Worm (Caenorhabditis elegans): ENCODE data around the gene rps-21.

Gene rps-21

DNA sequence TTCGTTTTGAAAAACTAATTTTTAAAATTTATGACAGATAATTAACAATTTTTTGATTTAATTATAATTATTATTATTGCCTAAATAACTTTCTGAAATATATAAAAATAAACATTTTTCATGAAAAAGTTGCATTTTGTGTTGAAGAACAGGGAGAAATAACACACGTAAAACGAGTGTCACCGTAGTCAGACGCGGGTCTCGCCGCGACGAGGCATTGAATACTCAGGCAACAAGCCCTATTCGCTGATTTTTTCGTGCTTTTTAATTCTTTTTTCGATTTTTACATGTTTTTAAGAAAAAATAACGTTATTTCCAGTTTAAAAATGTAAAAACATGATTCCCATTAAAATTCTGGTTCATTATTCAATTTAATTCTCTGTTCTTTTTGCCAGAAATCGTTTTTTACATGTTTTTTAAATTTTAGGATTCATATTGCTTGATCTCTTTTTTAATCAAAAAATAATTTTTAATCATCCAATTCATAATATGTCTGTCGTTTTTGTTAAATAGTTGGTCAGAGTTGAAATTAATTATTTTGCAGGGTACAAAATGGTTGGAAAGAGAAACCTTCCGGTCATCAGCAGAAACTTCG is 18.6 kb upstream of the rps-21 start, which contains the start of gene rpl-6:
TSS of gene rpl-6 (plus strand) at position 545 of the 595 bp plus-strand sequence.
- peak; percentile 52 for TF ChIP-seq ham-2 (GFP tag; optimal IDR thresholded peaks at IDR 0.05)
- TF ChIP-seq ces-1 (GFP tag; optimal IDR thresholded peaks at IDR 0.05), result peak; percentile 64
- peak; percentile 50 for TF ChIP-seq hlh-1 (tag; optimal IDR thresholded peaks at IDR 0.05)
- TF ChIP-seq pha-4 (tag; optimal IDR thresholded peaks at IDR 0.05), result peak; percentile 89
- TF ChIP-seq unc-120 (tag; optimal IDR thresholded peaks at IDR 0.05; ENCODE audit: poor library complexity, severe bottlenecking), result peak; percentile 67
- no peak for TF ChIP-seq tbx-8 (GFP tag; optimal IDR thresholded peaks at IDR 0.05)
- peak; percentile 99 for TF ChIP-seq lsy-2 (tag; optimal IDR thresholded peaks at IDR 0.05)
- peak; percentile 89 for TF ChIP-seq nhr-237 (tag; optimal IDR thresholded peaks at IDR 0.05)
- TF ChIP-seq unc-62 (GFP tag; optimal IDR thresholded peaks at IDR 0.05), result peak; percentile 1
- peak; percentile 99 for TF ChIP-seq mep-1 (tag; optimal IDR thresholded peaks at IDR 0.05)
- TF ChIP-seq bed-3 (GFP tag; optimal IDR thresholded peaks at IDR 0.05), result no peak
- TF ChIP-seq sptf-1 (tag; optimal IDR thresholded peaks at IDR 0.05), result peak; percentile 55
- TF ChIP-seq sem-2 (GFP tag; optimal IDR thresholded peaks at IDR 0.05), result no peak
- TF ChIP-seq mls-2 (tag; optimal IDR thresholded peaks at IDR 0.05), result no peak
- no peak for TF ChIP-seq zip-8 (tag; optimal IDR thresholded peaks at IDR 0.05)
- peak; percentile 75 for TF ChIP-seq ceh-39 (tag; optimal IDR thresholded peaks at IDR 0.05)
- peak; percentile 86 for TF ChIP-seq lin-13 (tag; optimal IDR thresholded peaks at IDR 0.05)
- TF ChIP-seq elt-3 (tag; optimal IDR thresholded peaks at IDR 0.05), result no peak

DNA sequence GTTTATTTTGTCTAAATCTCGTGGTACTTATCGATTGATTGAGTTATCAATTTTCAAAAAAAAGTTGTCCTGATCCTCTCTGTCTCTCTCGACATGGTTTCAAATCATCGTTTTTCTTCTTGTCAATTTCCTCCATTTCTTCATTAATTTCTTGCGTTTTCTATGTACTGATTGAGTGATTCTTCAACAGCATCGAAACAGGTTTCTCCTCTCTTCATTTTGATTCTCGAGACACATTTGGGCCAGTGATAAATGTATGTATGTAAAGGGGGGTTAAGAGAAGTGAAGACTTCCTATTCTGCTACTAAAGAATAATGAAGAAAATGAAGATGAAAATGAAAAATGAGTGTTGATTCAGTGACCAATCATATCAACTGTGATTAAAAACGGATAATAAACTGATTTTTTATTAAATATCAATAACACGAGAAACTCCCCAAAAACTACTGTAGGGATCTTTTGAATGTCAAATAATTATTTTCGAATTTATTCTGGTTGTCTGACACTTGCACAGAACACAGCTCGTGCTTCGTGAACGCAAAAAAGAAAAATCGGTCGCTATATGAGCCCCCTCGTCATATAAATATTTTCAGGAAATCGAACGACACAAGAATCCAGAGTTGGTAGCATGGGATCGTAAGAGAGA is 13.8 kb upstream of the rps-21 start:
- TF ChIP-seq ham-2 (GFP tag; optimal IDR thresholded peaks at IDR 0.05) (no peak), sptf-1 (tag; optimal IDR thresholded peaks at IDR 0.05) (no peak), cnd-1 (tag; optimal IDR thresholded peaks at IDR 0.05) (no peak), ztf-11 (tag; optimal IDR thresholded peaks at IDR 0.05) (no peak), pha-4 (tag; optimal IDR thresholded peaks at IDR 0.05) (no peak), ces-1 (GFP tag; optimal IDR thresholded peaks at IDR 0.05) (no peak), nhr-2 (tag; optimal IDR thresholded peaks at IDR 0.05) (no peak), tbx-8 (GFP tag; optimal IDR thresholded peaks at IDR 0.05) (no peak), nhr-76 (tag; optimal IDR thresholded peaks at IDR 0.05) (no peak), lin-32 (GFP tag; optimal IDR thresholded peaks at IDR 0.05) (no peak), nhr-28 (tag; optimal IDR thresholded peaks at IDR 0.05) (no peak), snpc-4 (tag; optimal IDR thresholded peaks at IDR 0.05) (no peak), M03D4.4 (tag; optimal IDR thresholded peaks at IDR 0.05) (no peak), flh-1 (GFP tag; optimal IDR thresholded peaks at IDR 0.05) (no peak), unc-39 (tag; optimal IDR thresholded peaks at IDR 0.05) (no peak)

DNA sequence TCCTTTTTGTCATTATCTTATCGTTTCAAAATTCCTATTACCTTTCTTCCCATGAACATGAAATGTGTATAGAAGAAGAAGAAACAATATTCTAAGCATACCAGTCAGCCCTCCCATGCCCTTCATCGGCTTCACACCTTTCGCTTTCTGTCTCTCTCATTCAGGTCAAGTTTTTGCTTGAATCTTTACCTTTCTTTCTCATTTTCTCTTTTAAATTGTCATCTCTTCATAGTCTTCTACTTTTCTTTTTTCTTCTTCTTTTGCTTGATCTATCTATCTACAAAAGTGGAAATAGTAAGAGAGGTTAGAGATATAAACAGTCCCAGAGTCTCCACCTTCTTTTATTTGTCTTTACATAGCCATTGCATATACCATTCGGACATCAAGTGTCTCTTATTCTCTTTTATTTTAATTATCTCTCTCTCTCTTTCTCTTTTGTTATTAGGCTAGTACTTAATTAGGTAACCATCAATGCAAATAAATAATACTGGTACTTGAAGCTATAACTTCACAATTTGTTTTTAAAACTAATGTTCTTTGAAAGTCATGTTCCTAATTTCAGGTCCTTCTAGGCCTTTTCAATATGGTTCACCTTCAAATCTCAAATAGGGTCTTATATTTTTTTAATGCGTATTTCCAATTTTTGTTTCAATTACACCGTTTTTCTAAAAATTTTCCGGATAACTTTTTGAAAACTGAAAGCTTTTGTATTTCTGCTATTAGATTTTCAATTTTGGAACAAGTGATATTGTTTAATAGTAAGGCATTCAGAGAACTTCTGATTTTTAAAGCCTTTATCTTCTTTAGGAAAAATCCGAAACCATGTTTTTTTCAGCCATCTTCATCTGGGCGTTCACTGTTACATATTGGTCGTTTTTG is 12.2 kb upstream of the rps-21 start, which contains the start of gene dpy-31:
TSS of gene dpy-31 (plus strand) at position 829 of the 879 bp plus-strand sequence.
- TF ChIP-seq M03D4.4 (tag; optimal IDR thresholded peaks at IDR 0.05) (no peak), unc-39 (tag; optimal IDR thresholded peaks at IDR 0.05) (no peak), blmp-1 (tag; optimal IDR thresholded peaks at IDR 0.05) (peak; percentile 93), tbx-8 (GFP tag; optimal IDR thresholded peaks at IDR 0.05) (no peak), unc-120 (tag; optimal IDR thresholded peaks at IDR 0.05; ENCODE audit: poor library complexity, severe bottlenecking) (no peak), ham-2 (GFP tag; optimal IDR thresholded peaks at IDR 0.05) (peak; percentile 19), nhr-76 (tag; optimal IDR thresholded peaks at IDR 0.05) (no peak), flh-1 (GFP tag; optimal IDR thresholded peaks at IDR 0.05) (no peak), zip-8 (tag; optimal IDR thresholded peaks at IDR 0.05) (no peak), sem-2 (GFP tag; optimal IDR thresholded peaks at IDR 0.05) (no peak), elt-3 (tag; optimal IDR thresholded peaks at IDR 0.05) (peak; percentile 24), bed-3 (GFP tag; optimal IDR thresholded peaks at IDR 0.05) (no peak), drap-1 (GFP tag; optimal IDR thresholded peaks at IDR 0.05) (no peak)

DNA sequence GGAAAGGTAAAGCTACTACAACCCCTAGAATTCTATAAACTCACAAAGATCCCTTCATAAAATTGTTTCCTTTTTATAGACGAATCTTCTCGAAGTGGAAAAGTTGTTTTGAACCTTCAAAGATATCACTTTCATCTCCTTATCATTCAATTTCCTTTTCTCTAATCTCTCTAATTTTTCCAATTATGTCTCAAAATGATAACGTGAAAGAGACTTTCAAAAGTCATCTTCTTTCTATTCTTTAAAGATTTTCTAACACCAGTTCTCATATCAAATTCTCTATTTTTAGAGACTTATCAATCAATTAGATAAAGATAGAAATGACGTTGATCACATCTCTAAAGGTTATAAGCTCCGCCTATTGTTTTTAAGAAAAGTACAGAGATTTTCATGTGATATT is 10.0 kb upstream of the rps-21 start:
- no peak for TF ChIP-seq bed-3 (GFP tag; optimal IDR thresholded peaks at IDR 0.05)
- TF ChIP-seq blmp-1 (tag; optimal IDR thresholded peaks at IDR 0.05), result peak; percentile 17
- TF ChIP-seq hlh-1 (tag; optimal IDR thresholded peaks at IDR 0.05), result no peak
- TF ChIP-seq mab-5 (tag; optimal IDR thresholded peaks at IDR 0.05), result no peak
- no peak for TF ChIP-seq nhr-237 (tag; optimal IDR thresholded peaks at IDR 0.05)
- TF ChIP-seq ceh-83 (GFP tag; optimal IDR thresholded peaks at IDR 0.05), result no peak

All from whole organism, mixed stage, embryonic.